Worm (Caenorhabditis elegans) whole organism, L4/young adult: ENCODE results near the gene T02G5.7.

Source experiments
- W03F9.2 ChIP-seq: fragments of 150-350 bp; optimal IDR thresholded peaks from 2 replicates; lab custom pipeline; 2014; ENCODE audit warnings: missing biosample characterization, missing genetic modification characterization
- dao-5 ChIP-seq: sonication (generic microtip); optimal IDR thresholded peaks from 2 replicates; lab custom pipeline; 2016; ENCODE audit warnings: missing genotype, missing genetic modification characterization, moderate library complexity, missing compliant biosample characterization
- him-1 ChIP-seq: sonication (generic microtip); optimal IDR thresholded peaks from 2 replicates; lab custom pipeline; 2016; ENCODE audit warnings: missing genotype, missing genetic modification reagents, missing genetic modification characterization, missing compliant biosample characterization

DNA sequence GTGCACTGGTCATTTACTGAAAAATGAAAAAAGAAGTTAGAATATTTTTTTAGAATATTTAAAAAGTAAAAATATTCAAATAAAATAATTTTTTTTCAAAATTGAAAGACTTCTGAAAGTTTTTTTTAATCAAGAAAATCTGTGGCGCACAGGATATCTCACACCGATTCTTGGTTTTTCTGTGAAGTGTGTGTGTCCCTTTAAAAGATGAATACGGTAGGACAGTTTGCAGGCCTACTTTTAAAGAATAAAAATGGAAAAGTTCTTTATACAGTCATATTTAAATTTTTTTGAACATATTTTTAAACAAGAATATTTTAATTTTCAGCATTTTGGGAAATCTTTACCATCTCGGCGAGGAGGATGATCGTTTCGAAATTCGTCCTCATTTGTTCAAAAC is 23.2 kb downstream of the T02G5.7 start, which contains the start of gene mct-5:
- no peak for TF ChIP-seq W03F9.2 (tag; lab: Kevin White, UChicago)
- TF ChIP-seq him-1 (tag; lab: Kevin White, UChicago) = no peak
- no peak for TF ChIP-seq dao-5 (tag; lab: Kevin White, UChicago)
